Fruit fly (Drosophila melanogaster) whole organism: ENCODE results near the gene CG33648.

ENCODE experiments used
- CG8478 ChIP-seq: fragments of >200 bp; optimal IDR thresholded peaks from 2 replicates; lab custom pipeline; 2018; ENCODE audit warnings: inconsistent platforms
- Dll ChIP-seq: fragments of >200 bp; optimal IDR thresholded peaks from 2 replicates; lab custom pipeline; 2017
- pan ChIP-seq: fragments of >200 bp; optimal IDR thresholded peaks from 2 replicates; lab custom pipeline; 2017
- psq ChIP-seq: fragments of >200 bp; optimal IDR thresholded peaks from 2 replicates; lab custom pipeline; 2017
- usp ChIP-seq: fragments of >200 bp; optimal IDR thresholded peaks from 2 replicates; lab custom pipeline; 2017; ENCODE audit warnings: missing biosample characterization, missing genetic modification characterization, mixed read lengths

- no peak for TF ChIP-seq usp (GFP tag; lab: Kevin White, UChicago)
- no peak for TF ChIP-seq Dll (lab: Kevin White, UChicago)
- no peak for TF ChIP-seq pan
- TF ChIP-seq psq (lab: Kevin White, UChicago): no peak
- no peak for TF ChIP-seq CG8478
Measured at dm6 chr2L:14502578-14503426, 21.3 kb upstream of the CG33648 start.
